Worm (Caenorhabditis elegans): Measurements from ENCODE around the gene aman-1.

Gene aman-1

DNA sequence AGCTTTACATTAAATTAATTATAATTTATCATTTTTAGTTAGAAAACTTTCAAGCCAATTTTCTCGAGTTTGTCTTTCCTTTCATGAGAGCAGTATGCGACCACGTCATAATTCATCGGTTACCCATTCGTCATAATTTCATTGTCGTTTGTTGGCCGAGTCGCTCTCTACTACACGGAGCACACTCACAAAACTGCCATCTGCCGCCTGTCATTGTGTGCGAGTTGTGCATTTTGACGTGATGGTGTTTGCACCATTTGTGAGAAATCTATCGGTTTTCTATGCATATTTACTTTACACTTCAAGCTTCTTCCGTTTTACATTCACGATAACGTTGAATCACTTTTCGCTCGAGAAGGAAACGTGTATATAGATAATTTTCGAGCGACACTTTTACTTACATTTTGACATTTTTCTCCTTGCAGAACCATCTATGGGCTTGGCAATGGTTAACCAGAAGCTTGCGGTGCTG, 26.1 kb upstream of the aman-1 start, which contains the start of gene dhhc-10:
Gene dhhc-10 (plus strand): TSS at position 422 of the 472 bp plus-strand sequence.
- TF ChIP-seq tab-1 (GFP tag; IDR thresholded peaks at IDR 0.05) (no peak), cog-1 (tag; optimal IDR thresholded peaks at IDR 0.05) (peak; percentile 59), ztf-29 (GFP tag; IDR thresholded peaks at IDR 0.05) (no peak)

DNA sequence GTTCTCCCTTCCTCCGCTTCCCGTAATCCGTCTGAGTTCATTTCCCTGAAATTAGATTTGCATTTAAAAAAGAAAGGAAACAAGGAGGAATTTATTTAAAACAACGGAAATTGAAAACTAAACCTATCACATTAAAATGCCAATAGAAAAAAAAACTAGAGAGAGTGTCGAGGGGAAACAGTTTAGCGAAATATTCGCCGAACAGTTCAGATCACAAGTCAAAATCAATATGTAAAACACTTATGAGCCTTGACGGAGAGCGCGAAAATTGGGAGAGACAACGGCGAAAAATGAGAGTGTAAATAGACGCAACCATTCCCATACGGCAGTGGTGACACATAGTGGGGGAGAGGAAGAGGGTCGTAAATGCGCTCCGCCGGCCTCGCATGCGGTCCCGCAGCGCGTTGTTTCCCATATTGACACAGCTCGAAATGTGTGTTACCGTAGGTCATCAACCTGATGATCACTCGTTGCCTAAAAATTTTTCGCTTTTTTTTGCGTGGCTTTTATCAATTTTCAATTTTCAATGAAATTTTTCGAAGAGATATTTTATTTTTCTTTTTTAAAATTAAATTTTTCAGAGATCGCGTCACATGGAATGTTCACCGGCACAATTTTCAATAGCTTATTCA, 21.1 kb upstream of the aman-1 start, which contains the start of the genes dnj-14 and glit-1:
Gene dnj-14 (minus strand): TSS at position 51 of the 632 bp plus-strand sequence.
Gene glit-1 (plus strand): TSS at position 582 of the 632 bp plus-strand sequence.
- TF ChIP-seq med-1 (GFP tag; optimal IDR thresholded peaks at IDR 0.05; ENCODE audit: insufficient read depth), result no peak
- TF ChIP-seq ztf-23 (GFP tag; IDR thresholded peaks at IDR 0.05), result peak; percentile 77
- peak; percentile 72 for TF ChIP-seq flt-1 (GFP tag; IDR thresholded peaks at IDR 0.05)
- no peak for TF ChIP-seq klf-2 (GFP tag; conservative IDR thresholded peaks at IDR 0.05)
- peak; percentile 83 for TF ChIP-seq cog-1 (tag; optimal IDR thresholded peaks at IDR 0.05)
- TF ChIP-seq ref-1 (GFP tag; conservative IDR thresholded peaks at IDR 0.05), result no peak
- TF ChIP-seq ztf-29 (GFP tag; IDR thresholded peaks at IDR 0.05), result no peak
- TF ChIP-seq tab-1 (GFP tag; IDR thresholded peaks at IDR 0.05), result no peak
- TF ChIP-seq T22C8.4 (GFP tag; IDR thresholded peaks at IDR 0.05), result peak; percentile 5; the same call in 1 of the 2 replicates

ce11 chrX:4715107-4715506, 17.8 kb upstream of the aman-1 start, which contains the start of gene rpl-25.1:
Gene rpl-25.1, plus strand, starts transcription at chrX:4715178.
- TF ChIP-seq ztf-23 (GFP tag; IDR thresholded peaks at IDR 0.05) (no peak), T22C8.4 (GFP tag; IDR thresholded peaks at IDR 0.05) (peak; percentile 39; the same call in 1 of the 2 replicates), tab-1 (GFP tag; IDR thresholded peaks at IDR 0.05) (0 out of 2 replicates have a peak, but pooled peaks have one; percentile 20)

- no peak for TF ChIP-seq klf-2 (GFP tag; conservative IDR thresholded peaks at IDR 0.05)
- TF ChIP-seq med-1 (GFP tag; optimal IDR thresholded peaks at IDR 0.05; ENCODE audit: insufficient read depth), result no peak
- no peak for TF ChIP-seq tab-1 (GFP tag; IDR thresholded peaks at IDR 0.05)
- no peak for TF ChIP-seq T22C8.4 (GFP tag; IDR thresholded peaks at IDR 0.05)
- no peak for TF ChIP-seq cog-1 (tag; optimal IDR thresholded peaks at IDR 0.05)
- TF ChIP-seq flt-1 (GFP tag; IDR thresholded peaks at IDR 0.05), result no peak
- no peak for TF ChIP-seq ztf-29 (GFP tag; IDR thresholded peaks at IDR 0.05)
- TF ChIP-seq ztf-23 (GFP tag; IDR thresholded peaks at IDR 0.05), result no peak
- TF ChIP-seq ref-1 (GFP tag; conservative IDR thresholded peaks at IDR 0.05), result no peak
Measured at ce11 chrX:4718114-4718513, 14.8 kb upstream of the aman-1 start.

DNA sequence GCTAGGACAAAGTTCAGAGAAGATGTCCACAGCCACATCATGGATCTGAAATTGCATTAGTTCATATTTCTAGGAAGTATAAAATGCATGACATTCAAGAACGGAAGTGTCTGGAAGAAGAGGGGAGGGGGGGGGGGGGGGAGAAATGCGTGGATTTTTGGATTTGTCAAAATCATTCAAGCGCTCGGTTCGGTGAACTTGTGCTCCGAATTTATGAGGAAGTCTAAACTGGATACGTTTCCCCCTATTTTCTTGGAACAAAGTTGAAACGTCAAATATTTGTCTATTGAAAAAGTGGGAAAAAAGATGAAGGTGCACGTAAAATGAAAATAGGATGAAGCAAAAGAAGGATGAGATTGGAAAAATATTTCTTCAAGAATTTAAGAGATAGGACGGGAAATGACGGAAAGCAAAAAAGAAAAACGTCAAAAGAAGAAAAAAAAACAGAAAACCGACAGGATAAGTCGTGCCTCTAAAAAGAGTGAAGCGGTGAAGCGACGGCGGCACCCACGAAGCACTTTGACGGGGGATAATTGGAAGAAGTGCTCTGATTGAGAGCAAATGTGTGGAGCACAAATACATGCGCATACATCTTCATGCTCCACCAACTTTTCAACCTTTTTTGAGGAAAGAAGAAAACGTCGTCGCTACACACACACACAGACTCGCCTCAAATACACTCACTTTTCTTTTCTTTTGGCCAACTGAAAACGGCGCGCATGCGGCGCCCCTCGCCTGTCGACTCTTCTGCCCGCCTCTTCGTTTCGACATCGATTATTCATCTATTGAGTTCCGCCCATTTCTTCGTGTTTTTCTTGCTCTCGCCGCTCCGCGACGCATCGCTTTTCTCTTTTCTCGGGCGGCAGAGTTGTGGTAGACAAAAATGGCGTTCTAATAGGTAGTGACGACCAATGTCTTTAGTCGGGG, 12.0 kb upstream of the aman-1 start, which contains the start of gene F55D10.4:
Gene F55D10.4 (minus strand): TSS at position 51 of the 927 bp plus-strand sequence.
- TF ChIP-seq T22C8.4 (GFP tag; IDR thresholded peaks at IDR 0.05) (no peak), cog-1 (tag; optimal IDR thresholded peaks at IDR 0.05) (no peak), med-1 (GFP tag; optimal IDR thresholded peaks at IDR 0.05; ENCODE audit: insufficient read depth) (no peak), klf-2 (GFP tag; conservative IDR thresholded peaks at IDR 0.05) (no peak), ref-1 (GFP tag; conservative IDR thresholded peaks at IDR 0.05) (no peak), ztf-29 (GFP tag; IDR thresholded peaks at IDR 0.05) (no peak), ztf-23 (GFP tag; IDR thresholded peaks at IDR 0.05) (no peak)

ce11 chrX:4727388-4727787, 5.5 kb upstream of the aman-1 start, which contains the start of gene acc-3:
Gene acc-3, minus strand, starts transcription at chrX:4727488.
- TF ChIP-seq ztf-23 (GFP tag; IDR thresholded peaks at IDR 0.05), result no peak
- no peak for TF ChIP-seq ref-1 (GFP tag; conservative IDR thresholded peaks at IDR 0.05)
- no peak for TF ChIP-seq klf-2 (GFP tag; conservative IDR thresholded peaks at IDR 0.05)
- TF ChIP-seq flt-1 (GFP tag; IDR thresholded peaks at IDR 0.05), result no peak
- TF ChIP-seq ztf-29 (GFP tag; IDR thresholded peaks at IDR 0.05), result no peak
- TF ChIP-seq tab-1 (GFP tag; IDR thresholded peaks at IDR 0.05), result no peak
- no peak for TF ChIP-seq cog-1 (tag; optimal IDR thresholded peaks at IDR 0.05)
- TF ChIP-seq T22C8.4 (GFP tag; IDR thresholded peaks at IDR 0.05), result no peak
- TF ChIP-seq med-1 (GFP tag; optimal IDR thresholded peaks at IDR 0.05; ENCODE audit: insufficient read depth), result no peak

ce11 chrX:4740630-4741029, 7.7 kb downstream of the aman-1 start:
- no peak for TF ChIP-seq cog-1 (tag; optimal IDR thresholded peaks at IDR 0.05)
- no peak for TF ChIP-seq ztf-29 (GFP tag; IDR thresholded peaks at IDR 0.05)
- TF ChIP-seq klf-2 (GFP tag; conservative IDR thresholded peaks at IDR 0.05), result no peak
- TF ChIP-seq flt-1 (GFP tag; IDR thresholded peaks at IDR 0.05), result no peak
- no peak for TF ChIP-seq tab-1 (GFP tag; IDR thresholded peaks at IDR 0.05)
- TF ChIP-seq med-1 (GFP tag; optimal IDR thresholded peaks at IDR 0.05; ENCODE audit: insufficient read depth), result no peak

- TF ChIP-seq ztf-29 (GFP tag; IDR thresholded peaks at IDR 0.05), result no peak
- no peak for TF ChIP-seq med-1 (GFP tag; optimal IDR thresholded peaks at IDR 0.05; ENCODE audit: insufficient read depth)
- 0 out of 2 replicates have a peak, but pooled peaks have one; percentile 27 for TF ChIP-seq flt-1 (GFP tag; IDR thresholded peaks at IDR 0.05)
Measured at ce11 chrX:4742285-4742684, 9.4 kb downstream of the aman-1 start.

- TF ChIP-seq flt-1 (GFP tag; IDR thresholded peaks at IDR 0.05) (no peak), med-1 (GFP tag; optimal IDR thresholded peaks at IDR 0.05; ENCODE audit: insufficient read depth) (no peak), ztf-29 (GFP tag; IDR thresholded peaks at IDR 0.05) (no peak), tab-1 (GFP tag; IDR thresholded peaks at IDR 0.05) (no peak), ztf-23 (GFP tag; IDR thresholded peaks at IDR 0.05) (no peak), ref-1 (GFP tag; conservative IDR thresholded peaks at IDR 0.05) (no peak), klf-2 (GFP tag; conservative IDR thresholded peaks at IDR 0.05) (no peak), T22C8.4 (GFP tag; IDR thresholded peaks at IDR 0.05) (no peak)
Measured at ce11 chrX:4744037-4744436, 11.1 kb downstream of the aman-1 start.
